Worm (Caenorhabditis elegans) whole organism, mixed stage, embryonic: ENCODE results near the gene F42E11.3.

Experiments
- ceh-83 ChIP-seq: fragments of 200-800 bp; sonication (Bioruptor generic); optimal IDR thresholded peaks from 2 replicates; lab custom pipeline; 2018; ENCODE audit warnings: mild to moderate bottlenecking, missing genetic modification characterization, missing compliant biosample characterization
- ces-1 ChIP-seq: fragments of 150-350 bp; optimal IDR thresholded peaks from 2 replicates; lab custom pipeline; 2014; ENCODE audit warnings: missing biosample characterization, missing genetic modification reagents, missing genetic modification characterization
- cnd-1 ChIP-seq: fragments of 200-800 bp; sonication (Bioruptor generic); optimal IDR thresholded peaks from 2 replicates; lab custom pipeline; 2018; ENCODE audit warnings: mild to moderate bottlenecking, missing genetic modification characterization, missing compliant biosample characterization
- lin-13 ChIP-seq: fragments of 150-350 bp; optimal IDR thresholded peaks from 2 replicates; lab custom pipeline; 2014; ENCODE audit warnings: missing biosample characterization, missing genetic modification characterization
- lsy-2 ChIP-seq: fragments of 150-350 bp; optimal IDR thresholded peaks from 2 replicates; lab custom pipeline; 2014; ENCODE audit warnings: missing biosample characterization, missing genetic modification characterization
- mep-1 ChIP-seq: fragments of 150-350 bp; optimal IDR thresholded peaks from 2 replicates; lab custom pipeline; 2017; ENCODE audit warnings: missing biosample characterization, missing genetic modification reagents, missing genetic modification characterization, inconsistent platforms
- nhr-237 ChIP-seq: fragments of 150-350 bp; optimal IDR thresholded peaks from 2 replicates; lab custom pipeline; 2014; ENCODE audit warnings: missing biosample characterization, missing genetic modification characterization
- nhr-76 ChIP-seq: sonication (generic microtip); optimal IDR thresholded peaks from 2 replicates; lab custom pipeline; 2017; ENCODE audit warnings: missing biosample characterization, missing genetic modification characterization
- pha-4 ChIP-seq: fragments of 150-350 bp; optimal IDR thresholded peaks from 2 replicates; lab custom pipeline; 2018; ENCODE audit warnings: missing biosample characterization, missing genetic modification reagents, missing genetic modification characterization
- snpc-4 ChIP-seq: fragments of 150-350 bp; optimal IDR thresholded peaks from 2 replicates; lab custom pipeline; 2014; ENCODE audit warnings: missing biosample characterization, missing genetic modification characterization
- sptf-1 ChIP-seq: sonication (generic microtip); optimal IDR thresholded peaks from 2 replicates; lab custom pipeline; 2017; ENCODE audit warnings: mild to moderate bottlenecking, missing genetic modification characterization, moderate library complexity, missing compliant biosample characterization
- unc-62 ChIP-seq: fragments of 150-350 bp; optimal IDR thresholded peaks from 2 replicates; lab custom pipeline; 2014; ENCODE audit warnings: missing biosample characterization, missing genetic modification reagents, missing genetic modification characterization

- no peak for TF ChIP-seq cnd-1 (tag; lab: Kevin White, UChicago)
- no peak for TF ChIP-seq sptf-1
- no peak for TF ChIP-seq nhr-237 (tag; lab: Kevin White, UChicago)
- peak; percentile 30 for TF ChIP-seq mep-1 (tag; lab: Kevin White, UChicago)
- TF ChIP-seq ces-1, result peak; percentile 87
- no peak for TF ChIP-seq lsy-2
- peak; percentile 88 for TF ChIP-seq unc-62 (GFP tag; lab: Kevin White, UChicago)
- TF ChIP-seq lin-13, result no peak
- TF ChIP-seq pha-4 (tag; lab: Kevin White, UChicago), result peak; percentile 43
- TF ChIP-seq nhr-76 (tag; lab: Kevin White, UChicago), result no peak
- TF ChIP-seq snpc-4 (tag; lab: Kevin White, UChicago), result no peak
- TF ChIP-seq ceh-83 (GFP tag; lab: Kevin White, UChicago), result no peak
Measured at ce11 chrX:11368845-11369244, 6.6 kb downstream of the F42E11.3 start.
